Worm (Caenorhabditis elegans): ENCODE data around the gene smk-1.

DNA sequence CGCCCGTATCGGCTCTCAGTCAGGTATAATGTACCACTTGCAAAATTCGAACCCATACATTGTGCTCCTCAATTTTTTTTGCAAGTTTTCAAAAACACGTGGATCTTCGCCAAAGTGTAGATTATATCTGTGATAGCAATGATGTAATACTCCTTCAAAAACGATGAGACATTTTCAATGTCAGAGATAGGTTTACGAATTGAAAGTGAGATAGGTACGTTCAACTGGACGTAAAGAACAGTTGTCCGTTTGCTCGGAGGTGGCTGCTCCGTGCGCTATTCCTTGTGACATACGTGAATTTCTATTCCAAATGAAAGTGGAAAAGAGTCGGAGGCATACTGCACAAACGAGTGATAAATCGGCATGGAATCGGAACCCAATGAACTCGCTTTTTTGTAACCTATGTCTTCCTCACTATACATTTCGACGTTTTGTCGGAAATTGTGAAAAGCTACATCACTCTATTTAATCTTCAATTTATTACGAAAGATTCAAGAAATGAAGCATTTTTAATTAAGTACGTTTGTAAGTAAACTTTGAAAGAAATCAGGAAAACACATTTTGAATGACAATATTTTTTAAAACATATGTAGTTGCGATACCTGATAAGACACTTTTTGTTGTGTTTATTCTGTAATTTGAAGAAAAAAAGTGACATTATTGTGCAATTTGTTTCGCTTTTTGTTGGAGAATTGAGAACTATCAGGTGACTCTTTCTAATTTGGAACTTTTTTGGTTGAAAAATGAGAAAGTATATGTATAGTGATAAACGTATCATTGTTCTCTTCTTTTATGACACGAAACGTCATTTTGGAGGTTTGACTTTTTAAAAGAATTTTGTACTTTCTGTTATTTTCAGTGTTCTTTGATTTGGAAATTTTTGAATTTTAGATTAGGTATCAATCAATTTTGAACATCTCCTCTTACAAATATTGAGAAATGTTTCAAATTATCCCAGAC is 47.1 kb downstream of the smk-1 start:
- TF ChIP-seq ets-7 (tag; optimal IDR thresholded peaks at IDR 0.05) (no peak), B0310.2 (tag; optimal IDR thresholded peaks at IDR 0.05) (no peak), ceh-36 (tag; optimal IDR thresholded peaks at IDR 0.05) (no peak), aly-1 (tag; optimal IDR thresholded peaks at IDR 0.05) (no peak), pes-1 (GFP tag; IDR thresholded peaks at IDR 0.05) (no peak), ama-1 (optimal IDR thresholded peaks at IDR 0.05) (no peak), ceh-13 (GFP tag; optimal IDR thresholded peaks at IDR 0.05) (no peak), tra-4 (tag; optimal IDR thresholded peaks at IDR 0.05) (no peak), hmbx-1 (tag; optimal IDR thresholded peaks at IDR 0.05) (no peak), flt-1 (GFP tag; IDR thresholded peaks at IDR 0.05) (no peak), tbx-11 (GFP tag; IDR thresholded peaks at IDR 0.05) (no peak)

Measured in whole organism, early embryonic.